Fruit fly (Drosophila melanogaster) whole organism, wandering third instar larva: ENCODE measurements around the gene mRpL15.

Experiments used
- Abd-B ChIP-seq: fragments of >200 bp; optimal IDR thresholded peaks from 2 replicates; lab custom pipeline; 2017; ENCODE audit warnings: missing biosample characterization, missing genetic modification characterization
- CG32264 ChIP-seq: fragments of 200-800 bp; sonication (Bioruptor generic); optimal IDR thresholded peaks from 2 replicates; lab custom pipeline; 2016; ENCODE audit warnings: missing biosample characterization, missing genetic modification characterization
- CG9705 ChIP-seq: fragments of 200-800 bp; sonication (Bioruptor generic); optimal IDR thresholded peaks from 2 replicates; lab custom pipeline; 2018; ENCODE audit warnings: missing biosample characterization, mild to moderate bottlenecking, missing genetic modification characterization
- Dif ChIP-seq: fragments of 200-275, 200-300 bp; sonication (Bioruptor generic); optimal IDR thresholded peaks from 2 replicates; lab custom pipeline; 2018; ENCODE audit warnings: missing biosample characterization, missing genetic modification characterization; ENCODE audit not compliant: partially characterized antibody
- GATAd ChIP-seq: sonication (Bioruptor generic); optimal IDR thresholded peaks from 2 replicates; lab custom pipeline; 2016; ENCODE audit warnings: missing biosample characterization, missing genetic modification characterization
- HLH106 ChIP-seq: fragments of 200-800 bp; optimal IDR thresholded peaks from 3 replicates; lab custom pipeline; 2019; ENCODE audit warnings: missing biosample characterization, mild to moderate bottlenecking, missing genetic modification characterization, moderate library complexity
- Hnf4 ChIP-seq: fragments of 200-800 bp; sonication (Bioruptor generic); optimal IDR thresholded peaks from 2 replicates; lab custom pipeline; 2016; ENCODE audit warnings: missing biosample characterization, mild to moderate bottlenecking, missing genetic modification characterization
- Hr78 ChIP-seq: fragments of >200 bp; optimal IDR thresholded peaks from 2 replicates; lab custom pipeline; 2017; ENCODE audit warnings: missing biosample characterization, missing genetic modification characterization
- Hr83 ChIP-seq: fragments of 200-300 bp; sonication (Bioruptor generic); optimal IDR thresholded peaks from 2 replicates; lab custom pipeline; 2016; ENCODE audit warnings: missing biosample characterization, mild to moderate bottlenecking, missing genetic modification characterization, moderate library complexity; ENCODE audit not compliant: poor library complexity, severe bottlenecking
- Jra ChIP-seq: sonication (Bioruptor generic); optimal IDR thresholded peaks from 2 replicates; lab custom pipeline; 2016; ENCODE audit warnings: missing biosample characterization, missing genetic modification characterization
- Mio ChIP-seq: sonication (Bioruptor generic); optimal IDR thresholded peaks from 2 replicates; lab custom pipeline; 2016; ENCODE audit warnings: missing biosample characterization, missing genetic modification characterization
- N ChIP-seq: fragments of >200 bp; optimal IDR thresholded peaks from 2 replicates; lab custom pipeline; 2018; ENCODE audit warnings: missing biosample characterization, missing external identifiers, missing genetic modification characterization
- OdsH ChIP-seq: fragments of 200-800 bp; sonication (Bioruptor generic); optimal IDR thresholded peaks from 2 replicates; lab custom pipeline; 2016; ENCODE audit warnings: missing biosample characterization, mild to moderate bottlenecking, missing genetic modification characterization
- Rel ChIP-seq, 2 experiments: fragments of 200-800 bp; sonication (Bioruptor generic) in 1 of 2; optimal IDR thresholded peaks; 2 replicates in 1 of 2; 3 replicates in 1 of 2; lab custom pipeline; 2016 to 2019; ENCODE audit warnings: mild to moderate bottlenecking in 2 of 2, missing biosample characterization in 2 of 2, missing genetic modification characterization in 2 of 2, moderate library complexity in 1 of 2
- Sp1 ChIP-seq: fragments of 200-800 bp; sonication (Bioruptor generic); optimal IDR thresholded peaks from 3 replicates; lab custom pipeline; 2019; ENCODE audit warnings: missing biosample characterization, mild to moderate bottlenecking, missing genetic modification characterization, moderate library complexity
- Vsx2 ChIP-seq: fragments of 200-300, 225-300 bp; sonication (Bioruptor generic); optimal IDR thresholded peaks from 2 replicates; lab custom pipeline; 2018; ENCODE audit warnings: missing biosample characterization, missing genetic modification characterization; ENCODE audit not compliant: partially characterized antibody
- br ChIP-seq: fragments of 200-800 bp; sonication (Bioruptor generic); optimal IDR thresholded peaks from 2 replicates; lab custom pipeline; 2016; ENCODE audit warnings: missing biosample characterization, missing genetic modification characterization
- brk ChIP-seq: fragments of 200-800 bp; sonication (Bioruptor generic); optimal IDR thresholded peaks from 2 replicates; lab custom pipeline; 2016; ENCODE audit warnings: missing biosample characterization, mild to moderate bottlenecking, missing genetic modification characterization
- dl ChIP-seq, 2 experiments: fragments of 175-275, 200-275 bp in 1 of 2; fragments of 200-275 bp in 1 of 2; sonication (Bioruptor generic); optimal IDR thresholded peaks; lab custom pipeline; 2018; ENCODE audit warnings: mild to moderate bottlenecking in 2 of 2, missing biosample characterization in 2 of 2, missing genetic modification characterization in 2 of 2, moderate library complexity in 2 of 2; ENCODE audit not compliant: partially characterized antibody in 2 of 2, insufficient read depth in 1 of 2
- dmrt93B ChIP-seq: fragments of 200-800 bp; sonication (Bioruptor generic); optimal IDR thresholded peaks from 2 replicates; lab custom pipeline; 2018; ENCODE audit warnings: missing biosample characterization, mild to moderate bottlenecking, missing genetic modification characterization
- dsf ChIP-seq: sonication (Bioruptor generic); optimal IDR thresholded peaks from 2 replicates; lab custom pipeline; 2016; ENCODE audit warnings: missing biosample characterization, missing genetic modification characterization, borderline replicate concordance
- ey ChIP-seq: fragments of 200-800 bp; sonication (Bioruptor generic); optimal IDR thresholded peaks from 2 replicates; lab custom pipeline; 2016; ENCODE audit warnings: missing biosample characterization, missing genetic modification characterization
- foxo ChIP-seq, 2 experiments: fragments of 200-800 bp; sonication (Bioruptor generic); optimal IDR thresholded peaks; 2 replicates in 1 of 2; 3 replicates in 1 of 2; lab custom pipeline; 2016 to 2017; ENCODE audit warnings: missing biosample characterization in 2 of 2, missing genetic modification characterization in 2 of 2
- fru ChIP-seq: fragments of 200-800 bp; sonication (Bioruptor generic); optimal IDR thresholded peaks from 3 replicates; lab custom pipeline; 2016; ENCODE audit warnings: missing biosample characterization, mild to moderate bottlenecking, missing genetic modification characterization
- h ChIP-seq: fragments of 200-800 bp; sonication (Bioruptor generic); optimal IDR thresholded peaks from 3 replicates; lab custom pipeline; 2016; ENCODE audit warnings: missing biosample characterization, mild to moderate bottlenecking, missing genetic modification characterization
- jim ChIP-seq: fragments of 175-275, 200-325 bp; sonication (Bioruptor generic); optimal IDR thresholded peaks from 2 replicates; lab custom pipeline; 2016; ENCODE audit warnings: missing biosample characterization, mild to moderate bottlenecking, missing genetic modification characterization
- pan ChIP-seq: fragments of >200 bp; optimal IDR thresholded peaks from 2 replicates; lab custom pipeline; 2017
- psq ChIP-seq: fragments of 200-800 bp; sonication (Bioruptor generic); optimal IDR thresholded peaks from 3 replicates; lab custom pipeline; 2017; ENCODE audit warnings: missing biosample characterization, mild to moderate bottlenecking, missing genetic modification characterization, moderate library complexity
- rgr ChIP-seq: fragments of 200-800 bp; sonication (Bioruptor generic); optimal IDR thresholded peaks from 3 replicates; lab custom pipeline; 2016; ENCODE audit warnings: missing biosample characterization, mild to moderate bottlenecking, missing genetic modification characterization
- sage ChIP-seq: fragments of 200-800 bp; sonication (Bioruptor generic); optimal IDR thresholded peaks from 2 replicates; lab custom pipeline; 2016; ENCODE audit warnings: missing biosample characterization, mild to moderate bottlenecking, missing genetic modification characterization
- sv ChIP-seq: fragments of 200-800 bp; sonication (Bioruptor generic); optimal IDR thresholded peaks from 3 replicates; lab custom pipeline; 2016; ENCODE audit warnings: missing biosample characterization, missing genetic modification characterization
- tai ChIP-seq: sonication (Bioruptor generic); optimal IDR thresholded peaks from 2 replicates; lab custom pipeline; 2016; ENCODE audit warnings: missing biosample characterization, missing genetic modification characterization
- usp ChIP-seq: fragments of >200 bp; optimal IDR thresholded peaks from 2 replicates; lab custom pipeline; 2017; ENCODE audit warnings: missing biosample characterization, missing genetic modification characterization
- woc ChIP-seq: sonication (Bioruptor generic); optimal IDR thresholded peaks from 2 replicates; lab custom pipeline; 2016; ENCODE audit warnings: missing biosample characterization, mild to moderate bottlenecking, missing genetic modification characterization

Gene mRpL15

dm6 chr3L:20401026-20401912, 34.7 kb downstream of the mRpL15 start, which contains the start of gene trbl:
TSS of gene trbl (minus strand) at chr3L:20401609.
- peak; percentile 97 for TF ChIP-seq Dif (GFP tag; lab: Kevin White, UChicago)
- no peak for TF ChIP-seq Hr78 (GFP tag; lab: Kevin White, UChicago)
- TF ChIP-seq Hr83 (GFP tag; lab: Kevin White, UChicago) = peak; percentile 54
- TF ChIP-seq rgr (GFP tag; lab: Kevin White, UChicago) = peak; percentile 33
- TF ChIP-seq Vsx2 (GFP tag; lab: Kevin White, UChicago) = peak; percentile 87
- TF ChIP-seq Sp1 (GFP tag; lab: Kevin White, UChicago) = peak; percentile 44
- TF ChIP-seq Rel (GFP tag; optimal IDR thresholded peaks at IDR 0.05; lab: Kevin White, UChicago) = no peak
- peak; percentile 16 for TF ChIP-seq Rel (tag; optimal IDR thresholded peaks at IDR 0.05; lab: Kevin White, UChicago)
- TF ChIP-seq Jra (GFP tag; lab: Kevin White, UChicago) = no peak
- TF ChIP-seq fru (GFP tag; lab: Kevin White, UChicago) = peak; percentile 42
- peak; percentile 88 to 95 for TF ChIP-seq dl (GFP tag; optimal IDR thresholded peaks at IDR 0.05; lab: Kevin White, UChicago; ENCODE audit: insufficient read depth in 1 of 2, partially characterized antibody in 2 of 2)
- TF ChIP-seq psq (GFP tag; lab: Kevin White, UChicago) = peak; percentile 99
- TF ChIP-seq dsf (GFP tag; lab: Kevin White, UChicago) = no peak

DNA sequence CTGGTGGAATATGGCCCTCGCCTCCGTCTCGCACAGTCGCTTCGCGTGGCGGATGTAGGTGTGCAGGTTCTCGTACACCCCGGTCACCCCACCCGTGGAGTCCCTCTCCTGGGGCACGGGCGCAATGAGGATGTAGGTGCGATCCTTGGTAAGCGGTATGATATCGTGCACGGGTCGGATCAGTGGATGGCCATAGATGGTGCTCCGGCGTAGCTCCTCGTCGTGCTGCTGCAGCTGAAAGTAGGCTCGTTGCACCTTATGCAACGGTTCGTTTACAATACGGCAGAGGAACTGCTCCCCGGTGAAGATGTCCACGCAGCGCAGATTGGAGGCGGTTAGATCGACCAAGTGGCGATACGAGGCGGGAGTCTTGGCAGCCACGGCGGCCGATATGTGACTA, 35.5 kb downstream of the mRpL15 start:
- TF ChIP-seq tai (GFP tag; lab: Kevin White, UChicago) = no peak
- no peak for TF ChIP-seq woc (GFP tag; lab: Kevin White, UChicago)
- no peak for TF ChIP-seq Rel (GFP tag; optimal IDR thresholded peaks at IDR 0.05; lab: Kevin White, UChicago)
- no peak for TF ChIP-seq Rel (tag; optimal IDR thresholded peaks at IDR 0.05; lab: Kevin White, UChicago)
- TF ChIP-seq fru (GFP tag; lab: Kevin White, UChicago) = no peak
- no peak for TF ChIP-seq foxo (GFP tag; optimal IDR thresholded peaks at IDR 0.05; lab: Kevin White, UChicago)
- no peak for TF ChIP-seq N
- no peak for TF ChIP-seq psq (GFP tag; lab: Kevin White, UChicago)
- no peak for TF ChIP-seq HLH106 (tag; lab: Kevin White, UChicago)
- TF ChIP-seq Abd-B (GFP tag; lab: Kevin White, UChicago) = no peak

dm6 chr3L:20399550-20400109, 36.4 kb downstream of the mRpL15 start:
- TF ChIP-seq rgr (GFP tag; lab: Kevin White, UChicago) (peak; percentile 90), Vsx2 (GFP tag; lab: Kevin White, UChicago) (no peak), fru (GFP tag; lab: Kevin White, UChicago) (peak; percentile 90), usp (GFP tag; lab: Kevin White, UChicago) (no peak), woc (GFP tag; lab: Kevin White, UChicago) (peak; percentile 83), N (no peak), CG9705 (GFP tag; lab: Kevin White, UChicago) (peak; percentile 85), sage (GFP tag; lab: Kevin White, UChicago) (peak; percentile 83), HLH106 (tag; lab: Kevin White, UChicago) (peak; percentile 91), psq (GFP tag; lab: Kevin White, UChicago) (peak; percentile 81), Rel (GFP tag; optimal IDR thresholded peaks at IDR 0.05; lab: Kevin White, UChicago) (peak; percentile 1), Rel (tag; optimal IDR thresholded peaks at IDR 0.05; lab: Kevin White, UChicago) (peak; percentile 71), br (peak; percentile 80), GATAd (GFP tag; lab: Kevin White, UChicago) (no peak), Hr83 (GFP tag; lab: Kevin White, UChicago) (peak; percentile 70), tai (GFP tag; lab: Kevin White, UChicago) (peak; percentile 79), Hr78 (GFP tag; lab: Kevin White, UChicago) (no peak), Hnf4 (GFP tag; lab: Kevin White, UChicago) (peak; percentile 80), Abd-B (GFP tag; lab: Kevin White, UChicago) (no peak), h (GFP tag; lab: Kevin White, UChicago) (peak; percentile 91), CG32264 (peak; percentile 49), Mio (GFP tag; lab: Kevin White, UChicago) (peak; percentile 82), Sp1 (GFP tag; lab: Kevin White, UChicago) (peak; percentile 93), Jra (GFP tag; lab: Kevin White, UChicago) (peak; percentile 71), brk (GFP tag; lab: Kevin White, UChicago) (peak; percentile 83), jim (peak; percentile 18), dmrt93B (GFP tag; lab: Kevin White, UChicago) (peak; percentile 78), sv (peak; percentile 87), Dif (GFP tag; lab: Kevin White, UChicago) (no peak), foxo (GFP tag; optimal IDR thresholded peaks at IDR 0.05; lab: Kevin White, UChicago) (peak; percentile 55 to 91), pan (lab: Kevin White, UChicago) (no peak), OdsH (GFP tag; lab: Kevin White, UChicago) (peak; percentile 91), ey (GFP tag; lab: Kevin White, UChicago) (peak; percentile 89)
- TF ChIP-seq, all 38 proteins: peak for 24
